Fruit fly (Drosophila melanogaster) whole organism, pupa: ENCODE results near the gene Syt4.

Experiments used
- CG10348 ChIP-seq: fragments of 200-800 bp; sonication (Bioruptor generic); IDR thresholded peaks from 2 replicates; pipeline ENCODE4 v1.3.6; 2022; ENCODE audit warnings: missing biosample characterization, missing genetic modification characterization
- CG12605 ChIP-seq: fragments of 200-800 bp; sonication (Bioruptor generic); IDR thresholded peaks from 2 replicates; pipeline ENCODE4 v1.3.6; 2022; ENCODE audit warnings: missing biosample characterization, missing genetic modification characterization
- CG13204 ChIP-seq: fragments of 200-800 bp; sonication (Bioruptor generic); optimal IDR thresholded peaks from 2 replicates; lab custom pipeline; 2018; ENCODE audit warnings: missing biosample characterization, mild to moderate bottlenecking, missing genetic modification characterization, moderate library complexity
- CG14655 ChIP-seq: fragments of 200-800 bp; sonication (Bioruptor generic); optimal IDR thresholded peaks from 3 replicates; lab custom pipeline; 2017; ENCODE audit warnings: mild to moderate bottlenecking, missing biosample characterization, missing genetic modification reagents, missing genetic modification characterization
- CG15710 ChIP-seq: fragments of 200-800 bp; sonication (Bioruptor generic); optimal IDR thresholded peaks from 2 replicates; lab custom pipeline; 2018; ENCODE audit warnings: missing biosample characterization, mild to moderate bottlenecking, missing genetic modification characterization, moderate library complexity
- CG17806 ChIP-seq: fragments of 200-800 bp; sonication (Bioruptor generic); optimal IDR thresholded peaks from 2 replicates; lab custom pipeline; 2018; ENCODE audit warnings: missing biosample characterization, mild to moderate bottlenecking, missing genetic modification characterization, moderate library complexity
- CG32121 ChIP-seq: fragments of 200-800 bp; sonication (Bioruptor generic); IDR thresholded peaks from 2 replicates; pipeline ENCODE4 v1.3.6; 2022; ENCODE audit warnings: missing biosample characterization, missing genetic modification characterization
- CG34367 ChIP-seq: fragments of 200-800 bp; sonication (Bioruptor generic); optimal IDR thresholded peaks from 2 replicates; lab custom pipeline; 2018; ENCODE audit warnings: missing biosample characterization, mild to moderate bottlenecking, missing genetic modification characterization
- CG4496 ChIP-seq: fragments of 200-800 bp; sonication (Bioruptor generic); IDR thresholded peaks from 3 replicates; pipeline ENCODE4 v1.3.6; 2022; ENCODE audit warnings: missing biosample characterization, missing genetic modification characterization
- CG8159 ChIP-seq: fragments of 200-800 bp; sonication (Bioruptor generic); optimal IDR thresholded peaks from 3 replicates; lab custom pipeline; 2018; ENCODE audit warnings: missing biosample characterization, mild to moderate bottlenecking, missing genetic modification characterization, moderate library complexity
- CG8301 ChIP-seq: fragments of 200-800 bp; sonication (Bioruptor generic); optimal IDR thresholded peaks from 2 replicates; lab custom pipeline; 2018; ENCODE audit warnings: missing biosample characterization, mild to moderate bottlenecking, missing genetic modification characterization
- CG9948 ChIP-seq: fragments of 200-800 bp; sonication (Bioruptor generic); optimal IDR thresholded peaks from 2 replicates; lab custom pipeline; 2018; ENCODE audit warnings: missing biosample characterization, mild to moderate bottlenecking, missing genetic modification characterization, moderate library complexity
- D1 ChIP-seq: fragments of 200-800 bp; sonication (Bioruptor generic); optimal IDR thresholded peaks from 2 replicates; lab custom pipeline; 2018; ENCODE audit warnings: missing biosample characterization, mild to moderate bottlenecking, missing genetic modification characterization, moderate library complexity
- EcR ChIP-seq: fragments of 200-800 bp; sonication (Bioruptor generic); optimal IDR thresholded peaks from 3 replicates; lab custom pipeline; 2019; ENCODE audit warnings: missing biosample characterization, missing genetic modification characterization, mild to moderate bottlenecking, moderate library complexity, missing genetic modification reagents
- Ets98B ChIP-seq: fragments of 200-800 bp; sonication (Bioruptor generic); IDR thresholded peaks from 2 replicates; pipeline ENCODE4 v1.3.6; 2022; ENCODE audit warnings: missing biosample characterization, missing genetic modification characterization
- Pif1A ChIP-seq: fragments of 200-800 bp; sonication (Bioruptor generic); optimal IDR thresholded peaks from 3 replicates; lab custom pipeline; 2016; ENCODE audit warnings: missing biosample characterization, missing genetic modification characterization
- Pif1B ChIP-seq: fragments of 200-800 bp; sonication (Bioruptor generic); optimal IDR thresholded peaks from 3 replicates; lab custom pipeline; 2016; ENCODE audit warnings: missing biosample characterization, missing genetic modification characterization
- Snoo ChIP-seq: fragments of 200-800 bp; sonication (Bioruptor generic); optimal IDR thresholded peaks from 3 replicates; lab custom pipeline; 2017; ENCODE audit warnings: missing biosample characterization, mild to moderate bottlenecking, missing genetic modification characterization, inconsistent platforms
- fd96Ca ChIP-seq: fragments of 200-800 bp; sonication (Bioruptor generic); IDR thresholded peaks from 3 replicates; pipeline ENCODE4 v1.3.6; 2022; ENCODE audit warnings: missing biosample characterization, missing genetic modification characterization
- gl ChIP-seq: fragments of 200-800 bp; sonication (Bioruptor generic); optimal IDR thresholded peaks from 2 replicates; lab custom pipeline; 2018; ENCODE audit warnings: missing biosample characterization, mild to moderate bottlenecking, missing genetic modification characterization
- rn ChIP-seq: fragments of 200-800 bp; sonication (Bioruptor generic); IDR thresholded peaks from 2 replicates; pipeline ENCODE4 v1.3.6; 2022; ENCODE audit warnings: missing biosample characterization, missing genetic modification characterization

The Syt4 gene

DNA sequence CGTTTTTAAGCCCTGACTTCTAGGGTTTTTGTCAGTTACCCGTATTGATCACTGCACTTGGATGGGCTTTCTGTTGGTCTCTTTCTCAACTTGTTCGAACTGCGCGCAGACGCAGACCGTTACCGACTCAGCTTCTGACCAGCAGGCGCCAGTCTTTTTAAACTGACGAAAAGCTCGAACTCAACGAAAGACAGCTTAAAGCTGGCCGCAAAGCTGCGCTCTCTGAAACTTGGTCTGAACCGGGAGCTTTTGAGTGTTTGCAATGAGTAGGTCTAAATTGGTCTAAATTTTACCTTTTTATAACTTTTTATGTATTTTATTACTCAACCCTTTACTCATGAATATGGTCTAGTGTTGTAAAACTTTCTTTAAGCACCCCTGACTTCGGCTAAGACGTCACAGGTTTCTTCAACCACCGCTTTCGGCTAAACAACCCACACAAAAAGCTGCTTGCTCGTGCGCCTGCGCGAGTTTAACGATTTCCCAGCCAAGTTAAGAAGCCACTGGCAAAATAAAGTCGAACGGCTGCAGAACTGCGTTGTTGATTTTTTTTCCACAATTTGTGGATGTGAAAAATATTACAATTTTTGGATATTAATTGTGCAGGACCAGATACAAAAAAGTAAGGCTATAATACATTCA is at the start of gene Syt4, which contains the start of gene Gld:
Syt4 (plus strand) TSS at position 499 of the 642 bp plus-strand sequence.
Gld (minus strand) TSS at position 137 of the 642 bp plus-strand sequence.
- no peak for TF ChIP-seq CG8301
- no peak for TF ChIP-seq Ets98B (GFP tag; lab: Robert Waterston, UW)
- no peak for TF ChIP-seq CG14655 (GFP tag; lab: Kevin White, UChicago)
- no peak for TF ChIP-seq CG9948 (tag; lab: Kevin White, UChicago)
- no peak for TF ChIP-seq CG8159 (tag; lab: Kevin White, UChicago)
- TF ChIP-seq Pif1A (GFP tag; lab: Kevin White, UChicago): no peak
- TF ChIP-seq Snoo (tag; lab: Kevin White, UChicago): no peak
- no peak for TF ChIP-seq fd96Ca (GFP tag; lab: Robert Waterston, UW)
- TF ChIP-seq CG15710: no peak
- no peak for TF ChIP-seq D1 (tag; lab: Kevin White, UChicago)
- no peak for TF ChIP-seq CG4496
- no peak for TF ChIP-seq CG32121 (GFP tag; lab: Robert Waterston, UW)
- no peak for TF ChIP-seq CG34367 (tag; lab: Kevin White, UChicago)
- no peak for TF ChIP-seq EcR (GFP tag; lab: Kevin White, UChicago)
- TF ChIP-seq CG10348 (GFP tag; lab: Robert Waterston, UW): no peak
- no peak for TF ChIP-seq CG17806 (tag; lab: Kevin White, UChicago)
- no peak for TF ChIP-seq gl (tag; lab: Kevin White, UChicago)
- TF ChIP-seq rn (GFP tag; lab: Robert Waterston, UW): no peak
- TF ChIP-seq, all 21 proteins: peak for 0

DNA sequence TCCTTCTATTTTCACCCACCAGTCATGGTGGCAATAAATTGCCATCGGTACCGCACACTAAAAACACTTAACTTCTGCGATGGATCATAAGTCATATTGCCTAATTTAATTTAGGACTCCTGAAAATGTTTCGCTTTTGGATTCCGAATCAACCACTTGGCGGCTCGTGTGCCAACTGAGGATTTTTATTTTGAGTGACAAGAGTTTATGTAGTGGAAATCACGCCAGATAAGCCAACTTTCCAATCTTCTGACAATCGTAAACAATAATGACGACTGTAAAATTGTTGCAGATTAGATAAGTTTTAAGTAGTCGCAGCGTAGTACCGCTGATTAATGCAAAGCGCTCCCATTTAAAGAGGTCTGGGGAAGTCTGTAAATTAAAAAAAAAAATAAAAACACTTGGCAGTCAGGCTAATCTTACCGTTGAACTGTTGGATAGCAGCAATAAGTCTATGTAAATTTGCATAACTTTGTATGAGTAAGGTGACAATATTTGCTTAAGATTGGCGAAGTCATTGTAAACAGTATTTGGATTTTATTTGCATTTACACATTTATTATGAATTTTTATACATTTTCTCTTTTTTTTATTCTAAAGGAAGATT is 48.8 kb upstream of the Syt4 start, which contains the start of gene CG14606:
CG14606 (minus strand) TSS at position 160 of the 606 bp plus-strand sequence.
- TF ChIP-seq CG13204 (GFP tag; lab: Kevin White, UChicago) (no peak), Pif1B (GFP tag; lab: Kevin White, UChicago) (no peak), Ets98B (GFP tag; lab: Robert Waterston, UW) (no peak), CG4496 (no peak), CG12605 (no peak), CG34367 (tag; lab: Kevin White, UChicago) (no peak), Snoo (tag; lab: Kevin White, UChicago) (no peak), CG17806 (tag; lab: Kevin White, UChicago) (no peak), Pif1A (GFP tag; lab: Kevin White, UChicago) (no peak), CG9948 (tag; lab: Kevin White, UChicago) (no peak), gl (tag; lab: Kevin White, UChicago) (no peak), CG14655 (GFP tag; lab: Kevin White, UChicago) (no peak), rn (GFP tag; lab: Robert Waterston, UW) (no peak), EcR (GFP tag; lab: Kevin White, UChicago) (no peak)
- TF ChIP-seq, all 21 proteins: peak for 0

DNA sequence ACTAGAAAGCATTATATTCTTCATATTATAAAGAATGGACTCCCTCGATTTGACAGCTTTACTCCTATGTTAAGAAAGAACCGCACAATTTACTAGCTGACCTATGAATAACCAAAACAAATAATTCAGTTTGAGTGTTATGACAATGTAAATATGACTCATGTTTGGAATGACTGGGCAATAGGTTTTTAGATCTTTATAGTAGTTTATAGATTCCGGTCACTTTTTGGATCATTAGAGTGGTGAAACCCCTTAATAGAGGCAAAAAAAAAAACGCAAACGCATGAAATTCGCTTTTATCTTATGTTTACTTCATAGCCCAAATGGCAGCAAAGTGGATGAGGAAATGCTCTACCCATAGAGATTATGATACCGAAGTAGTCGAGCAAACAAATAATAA is 46.3 kb upstream of the Syt4 start, which contains the start of gene CG14605:
CG14605 (minus strand) TSS at position 101 of the 400 bp plus-strand sequence.
- no peak for TF ChIP-seq CG14655 (GFP tag; lab: Kevin White, UChicago)
- no peak for TF ChIP-seq Ets98B (GFP tag; lab: Robert Waterston, UW)
- TF ChIP-seq Snoo (tag; lab: Kevin White, UChicago): no peak
- no peak for TF ChIP-seq fd96Ca (GFP tag; lab: Robert Waterston, UW)
- TF ChIP-seq CG8301: no peak
- no peak for TF ChIP-seq gl (tag; lab: Kevin White, UChicago)
- no peak for TF ChIP-seq Pif1B (GFP tag; lab: Kevin White, UChicago)
- TF ChIP-seq CG15710: no peak
- TF ChIP-seq Pif1A (GFP tag; lab: Kevin White, UChicago): no peak
- no peak for TF ChIP-seq rn (GFP tag; lab: Robert Waterston, UW)
- no peak for TF ChIP-seq CG8159 (tag; lab: Kevin White, UChicago)
- no peak for TF ChIP-seq CG13204 (GFP tag; lab: Kevin White, UChicago)
- no peak for TF ChIP-seq EcR (GFP tag; lab: Kevin White, UChicago)
- no peak for TF ChIP-seq CG4496
- no peak for TF ChIP-seq D1 (tag; lab: Kevin White, UChicago)
- no peak for TF ChIP-seq CG17806 (tag; lab: Kevin White, UChicago)
- TF ChIP-seq CG9948 (tag; lab: Kevin White, UChicago): no peak

DNA sequence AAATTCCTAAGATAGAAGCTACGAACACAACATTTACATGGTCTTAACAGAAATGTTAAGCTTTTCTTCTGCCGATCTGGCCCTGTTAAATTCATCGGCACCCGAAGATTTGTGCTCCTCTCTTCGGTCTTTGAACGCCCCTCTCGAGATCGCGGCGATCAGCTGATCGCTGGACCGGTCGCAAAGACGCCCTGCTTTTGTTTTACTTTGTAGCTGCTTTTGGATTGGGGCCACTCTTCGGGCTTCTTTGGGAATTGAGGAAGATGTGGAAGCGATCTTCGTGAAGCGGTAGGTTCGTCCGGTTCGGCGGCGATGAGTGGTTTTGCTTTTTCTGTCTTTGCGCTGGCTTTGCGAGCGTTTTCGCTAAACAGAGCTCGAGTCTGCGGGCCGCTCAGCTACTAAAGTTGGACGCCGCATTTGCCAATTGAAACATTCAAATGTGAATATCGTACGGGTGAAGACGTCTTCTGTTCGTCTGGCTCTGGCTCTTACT is 41.8 kb upstream of the Syt4 start, which contains the start of gene thw:
thw (plus strand) TSS at position 443 of the 493 bp plus-strand sequence.
- peak; percentile 90 for TF ChIP-seq CG13204 (GFP tag; lab: Kevin White, UChicago)
- TF ChIP-seq CG10348 (GFP tag; lab: Robert Waterston, UW): no peak

DNA sequence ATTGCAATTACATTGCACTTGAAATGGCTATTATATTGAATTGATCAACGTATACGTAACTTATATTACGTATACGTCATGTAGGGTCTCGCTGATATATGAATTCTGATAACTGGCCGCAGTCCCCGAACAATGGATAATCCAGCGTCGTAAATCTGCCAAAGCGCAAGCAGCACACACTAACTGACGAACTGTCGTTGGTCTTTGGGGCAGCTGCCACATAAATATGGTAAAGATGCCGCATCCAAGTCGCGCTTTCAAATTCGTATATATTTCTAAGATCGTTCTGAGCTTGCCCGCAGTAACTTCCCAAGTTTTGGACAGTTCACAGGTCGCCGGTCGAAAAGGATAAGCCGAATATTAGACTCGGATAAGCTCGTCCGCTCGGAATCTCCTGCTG is 24.4 kb upstream of the Syt4 start, which contains the start of gene CG14607:
CG14607 (plus strand) TSS at position 301 of the 400 bp plus-strand sequence.
- TF ChIP-seq Pif1B (GFP tag; lab: Kevin White, UChicago) (no peak), Pif1A (GFP tag; lab: Kevin White, UChicago) (no peak), CG13204 (GFP tag; lab: Kevin White, UChicago) (no peak), CG15710 (no peak), fd96Ca (GFP tag; lab: Robert Waterston, UW) (no peak), EcR (GFP tag; lab: Kevin White, UChicago) (no peak)
